Fruit fly (Drosophila melanogaster): ENCODE data around the gene Bace.

DNA sequence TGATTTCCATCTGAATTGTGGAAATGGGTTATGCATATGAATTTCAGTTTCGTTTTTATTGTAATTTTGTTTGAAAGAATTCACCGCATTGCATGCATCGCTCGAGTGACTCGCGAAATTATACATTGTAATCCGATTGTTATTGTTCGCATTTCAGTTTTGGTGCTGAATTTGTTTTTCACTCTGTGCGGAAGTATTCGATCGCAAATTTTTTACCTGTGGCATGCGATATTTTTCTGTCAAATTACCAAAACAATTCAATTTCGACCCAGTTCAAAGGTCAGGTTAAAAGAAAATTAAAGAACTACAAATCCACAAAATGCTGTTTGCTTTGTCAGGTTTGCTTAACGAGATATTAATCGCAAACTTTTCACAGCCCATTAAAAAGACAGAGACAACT is 36.7 kb upstream of the Bace start:
- TF ChIP-seq ttk (optimal IDR thresholded peaks at IDR 0.05) (no peak), h (optimal IDR thresholded peaks at IDR 0.05) (no peak), Sin3A (optimal IDR thresholded peaks at IDR 0.05) (no peak), psq (optimal IDR thresholded peaks at IDR 0.05) (no peak), insv (optimal IDR thresholded peaks at IDR 0.05) (no peak)
